Worm (Caenorhabditis elegans) whole organism, early embryonic: Measurements from ENCODE around the gene R02D5.8.

Experiments used
- ama-1 ChIP-seq: fragments of 150-350 bp; optimal IDR thresholded peaks from 2 replicates; lab custom pipeline; 2014
- tbx-37 ChIP-seq: fragments of 200-800 bp; sonication (Bioruptor generic); conservative IDR thresholded peaks from 2 replicates; pipeline ENCODE4 v1.3.6; 2022; ENCODE audit warnings: missing genetic modification reagents, missing genetic modification characterization, missing compliant biosample characterization
- tra-4 ChIP-seq: sonication (generic microtip); optimal IDR thresholded peaks from 2 replicates; lab custom pipeline; 2017; ENCODE audit warnings: missing genetic modification characterization, missing compliant biosample characterization

- TF ChIP-seq ama-1 (lab: Kevin White, UChicago), result no peak
- TF ChIP-seq tbx-37 (GFP tag; lab: Robert Waterston, UW), result no peak
- no peak for TF ChIP-seq tra-4 (tag; lab: Kevin White, UChicago)
Observed at ce11 chrV:14545816-14546283, 26.7 kb upstream of the R02D5.8 start, which contains the start of gene rike-1.
